Worm (Caenorhabditis elegans): ENCODE results near the gene C46C2.5.

- TF ChIP-seq aha-1 (tag; optimal IDR thresholded peaks at IDR 0.05), result no peak
- TF ChIP-seq fkh-10 (GFP tag; optimal IDR thresholded peaks at IDR 0.05), result no peak
- no peak for TF ChIP-seq nhr-11 (tag; optimal IDR thresholded peaks at IDR 0.05)
- no peak for TF ChIP-seq nhr-90 (tag; optimal IDR thresholded peaks at IDR 0.05; ENCODE audit: poor library complexity)
- TF ChIP-seq jun-1 (tag; optimal IDR thresholded peaks at IDR 0.05), result no peak
- no peak for TF ChIP-seq egl-27 (tag; optimal IDR thresholded peaks at IDR 0.05)
- no peak for TF ChIP-seq lin-14 (GFP tag; optimal IDR thresholded peaks at IDR 0.05)
- peak in 1 of 6 experiments; percentile 65 for TF ChIP-seq elt-3 (tag; optimal IDR thresholded peaks at IDR 0.05)
- no peak for TF ChIP-seq ces-1 (GFP tag; optimal IDR thresholded peaks at IDR 0.05)
- no peak for TF ChIP-seq ceh-63 (GFP tag; optimal IDR thresholded peaks at IDR 0.05)
These were observed 40.2 kb upstream of the C46C2.5 start, which contains the start of gene Y11D7A.3 for ce11 chrIV:9232421-9233141.

Measured in whole organism, L1 larva.